Worm (Caenorhabditis elegans): Measurements from ENCODE around the gene kdp-1.

DNA sequence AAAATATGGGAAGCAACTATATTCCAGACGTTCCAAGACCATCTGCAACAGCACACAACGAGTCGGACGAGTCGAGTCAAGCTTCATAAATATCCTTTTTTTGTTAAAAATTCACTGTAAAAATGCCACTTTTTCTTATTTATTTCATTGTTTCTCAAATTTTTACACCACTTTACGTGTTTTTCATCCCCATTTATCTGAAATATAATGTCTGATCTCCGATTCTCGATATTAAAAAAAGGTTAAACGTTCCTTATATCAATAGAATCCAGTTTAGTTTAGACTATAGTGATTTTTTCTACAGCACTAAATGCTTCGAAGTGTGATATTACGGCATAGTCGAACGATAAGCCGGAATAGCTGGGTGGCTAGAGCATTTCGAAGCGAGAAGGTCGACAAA is 3.5 kb downstream of the kdp-1 start, which contains the start of gene Y67H2A.7:
- TF ChIP-seq nfya-1 (tag; optimal IDR thresholded peaks at IDR 0.05) (no peak), ceh-34 (tag; optimal IDR thresholded peaks at IDR 0.05) (no peak)
